Worm (Caenorhabditis elegans): Measurements from ENCODE around the gene T01C3.2.

Gene T01C3.2

DNA sequence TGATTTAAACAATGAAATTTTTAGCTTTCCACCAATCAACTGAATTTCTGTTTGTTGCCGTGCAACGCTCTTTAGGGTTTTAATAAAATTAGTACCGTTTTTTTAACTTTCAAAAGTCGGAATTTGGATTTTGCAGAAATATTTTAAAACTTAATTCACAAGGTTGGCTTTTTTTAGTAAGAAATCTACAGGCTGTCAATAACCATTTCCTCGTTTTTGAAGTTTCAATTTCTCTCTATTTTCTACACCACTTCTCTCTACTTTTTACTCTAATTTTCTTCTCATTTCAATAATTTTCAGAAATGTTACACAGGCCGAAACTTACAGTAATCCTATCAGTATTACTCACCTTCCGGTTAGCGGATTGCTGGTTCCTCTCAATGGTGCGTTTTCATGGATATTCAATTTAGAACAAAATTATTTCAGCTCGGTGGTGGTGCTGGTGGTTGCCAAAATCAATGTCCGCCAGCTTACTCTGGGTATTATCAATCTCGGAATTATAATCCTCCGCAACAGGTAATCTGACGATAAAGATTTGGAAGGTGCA lies 12.7 kb upstream of the T01C3.2 start, which contains the start of the genes grd-12 and F02D8.1:
Gene grd-12 (plus strand): TSS at position 301 of the 547 bp plus-strand sequence.
Gene F02D8.1 (minus strand): TSS at position 497 of the 547 bp plus-strand sequence.
- no peak for TF ChIP-seq him-1 (tag; optimal IDR thresholded peaks at IDR 0.05)
- no peak for TF ChIP-seq Y95B8A.8 (GFP tag; IDR thresholded peaks at IDR 0.05)
- no peak for TF ChIP-seq snpc-4 (GFP tag; optimal IDR thresholded peaks at IDR 0.05)
- TF ChIP-seq snpc-4 (tag; optimal IDR thresholded peaks at IDR 0.05) = no peak
- TF ChIP-seq mes-4 (tag; optimal IDR thresholded peaks at IDR 0.05) = no peak
- TF ChIP-seq K12H6.12 (tag; optimal IDR thresholded peaks at IDR 0.05) = no peak
- TF ChIP-seq hlh-12 (tag; optimal IDR thresholded peaks at IDR 0.05) = no peak
- no peak for TF ChIP-seq nhr-80 (tag; optimal IDR thresholded peaks at IDR 0.05)
- TF ChIP-seq madf-8 (GFP tag; conservative IDR thresholded peaks at IDR 0.05) = no peak
- TF ChIP-seq gei-17 (GFP tag; optimal IDR thresholded peaks at IDR 0.05) = no peak
- TF ChIP-seq ztf-22 (GFP tag; optimal IDR thresholded peaks at IDR 0.05) = no peak
- TF ChIP-seq athp-1 (tag; optimal IDR thresholded peaks at IDR 0.05) = no peak
- no peak for TF ChIP-seq die-1 (tag; optimal IDR thresholded peaks at IDR 0.05)
- no peak for TF ChIP-seq ceh-27 (GFP tag; optimal IDR thresholded peaks at IDR 0.05)
- no peak for TF ChIP-seq D2030.7 (GFP tag; IDR thresholded peaks at IDR 0.05)

- no peak for TF ChIP-seq snpc-1.1 (tag; optimal IDR thresholded peaks at IDR 0.05; ENCODE audit: insufficient read depth)
- no peak for TF ChIP-seq somi-1 (GFP tag; optimal IDR thresholded peaks at IDR 0.05)
- TF ChIP-seq lsy-27 (tag; optimal IDR thresholded peaks at IDR 0.05; ENCODE audit: borderline replicate concordance, insufficient read depth) = no peak
- no peak for TF ChIP-seq bed-1 (GFP tag; IDR thresholded peaks at IDR 0.05)
- TF ChIP-seq cebp-1 (GFP tag; IDR thresholded peaks at IDR 0.05) = no peak
- no peak for TF ChIP-seq cebp-1 (tag; optimal IDR thresholded peaks at IDR 0.05)
- TF ChIP-seq tbp1 (GFP tag; optimal IDR thresholded peaks at IDR 0.05) = no peak
- no peak for TF ChIP-seq nhr-80 (tag; optimal IDR thresholded peaks at IDR 0.05)
- TF ChIP-seq attf-6 (GFP tag; IDR thresholded peaks at IDR 0.05) = no peak
- TF ChIP-seq atf-7 (tag; optimal IDR thresholded peaks at IDR 0.05) = no peak
- no peak for TF ChIP-seq lin-40 (tag; optimal IDR thresholded peaks at IDR 0.05)
- TF ChIP-seq ets-4 (GFP tag; optimal IDR thresholded peaks at IDR 0.05) = no peak
- TF ChIP-seq F57C9.4 (tag; optimal IDR thresholded peaks at IDR 0.05) = no peak
- no peak for TF ChIP-seq attf-3 (GFP tag; conservative IDR thresholded peaks at IDR 0.05)
- TF ChIP-seq chd-7 (tag; optimal IDR thresholded peaks at IDR 0.05) = no peak
- TF ChIP-seq Y56A3A.18 (GFP tag; IDR thresholded peaks at IDR 0.05) = no peak
- TF ChIP-seq akir-1 (GFP tag; optimal IDR thresholded peaks at IDR 0.05) = no peak
- no peak for TF ChIP-seq snpc-3.4 (tag; optimal IDR thresholded peaks at IDR 0.05)
- TF ChIP-seq F57A8.1 (GFP tag; optimal IDR thresholded peaks at IDR 0.05) = no peak
These were observed 11.0 kb upstream of the T01C3.2 start, which contains the start of gene xbx-1 for ce11 chrV:14979937-14980336. xbx-1 (plus strand) TSS chrV:14980237.

- TF ChIP-seq tbx-9 (tag; optimal IDR thresholded peaks at IDR 0.05; ENCODE audit: borderline replicate concordance) (no peak), nhr-80 (tag; optimal IDR thresholded peaks at IDR 0.05) (no peak)
These were observed 6.4 kb upstream of the T01C3.2 start, which contains the start of gene F02D8.4 for ce11 chrV:14984593-14984992. F02D8.4 (plus strand) TSS chrV:14984893.

DNA sequence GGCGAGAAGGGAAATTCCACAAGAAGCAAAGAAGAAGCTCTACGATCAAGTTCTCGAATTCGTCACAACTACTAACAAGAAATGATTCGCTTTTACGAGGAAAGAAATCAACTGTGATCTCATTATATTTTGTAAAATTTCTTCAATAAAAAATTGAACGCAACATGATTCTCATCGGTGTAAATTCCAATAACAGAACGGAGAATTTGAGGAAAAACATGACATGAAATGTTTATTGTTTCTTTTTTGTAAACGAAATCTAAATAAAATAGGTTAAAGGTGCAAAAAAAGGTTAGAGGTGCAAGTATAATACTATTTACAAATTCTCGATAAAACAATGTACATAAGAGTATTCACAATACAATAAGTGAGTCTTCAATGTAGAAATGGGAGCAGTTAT lies 521 bp downstream of the T01C3.2 start:
- TF ChIP-seq Y56A3A.18 (GFP tag; IDR thresholded peaks at IDR 0.05) = no peak
- TF ChIP-seq F37B4.10 (GFP tag; IDR thresholded peaks at IDR 0.05) = no peak
- TF ChIP-seq gei-17 (GFP tag; optimal IDR thresholded peaks at IDR 0.05) = no peak
- TF ChIP-seq tbx-9 (tag; optimal IDR thresholded peaks at IDR 0.05; ENCODE audit: borderline replicate concordance) = no peak
- TF ChIP-seq lin-54 (GFP tag; optimal IDR thresholded peaks at IDR 0.05) = peak; percentile 51
- no peak for TF ChIP-seq ztf-26 (tag; optimal IDR thresholded peaks at IDR 0.05)
- no peak for TF ChIP-seq nhr-80 (tag; optimal IDR thresholded peaks at IDR 0.05)
- TF ChIP-seq ceh-100 (GFP tag; IDR thresholded peaks at IDR 0.05) = peak; percentile 56; the same call in 1 of the 2 replicates
- peak; percentile 23; the same call in 1 of the 2 replicates for TF ChIP-seq madf-8 (GFP tag; conservative IDR thresholded peaks at IDR 0.05)
- no peak for TF ChIP-seq K12H6.12 (tag; optimal IDR thresholded peaks at IDR 0.05)
- no peak for TF ChIP-seq K11D2.4 (GFP tag; IDR thresholded peaks at IDR 0.05)
- no peak for TF ChIP-seq hmg-20 (GFP tag; IDR thresholded peaks at IDR 0.05)
- no peak for TF ChIP-seq F23B12.7 (tag; optimal IDR thresholded peaks at IDR 0.05; ENCODE audit: insufficient read depth)
- peak; percentile 6 for TF ChIP-seq efl-1 (GFP tag; optimal IDR thresholded peaks at IDR 0.05)
- no peak for TF ChIP-seq B0261.1 (tag; optimal IDR thresholded peaks at IDR 0.05)

All from whole organism, young adult.